Worm (Caenorhabditis elegans): ENCODE data around the gene Y42H9B.3.

Gene Y42H9B.3

DNA sequence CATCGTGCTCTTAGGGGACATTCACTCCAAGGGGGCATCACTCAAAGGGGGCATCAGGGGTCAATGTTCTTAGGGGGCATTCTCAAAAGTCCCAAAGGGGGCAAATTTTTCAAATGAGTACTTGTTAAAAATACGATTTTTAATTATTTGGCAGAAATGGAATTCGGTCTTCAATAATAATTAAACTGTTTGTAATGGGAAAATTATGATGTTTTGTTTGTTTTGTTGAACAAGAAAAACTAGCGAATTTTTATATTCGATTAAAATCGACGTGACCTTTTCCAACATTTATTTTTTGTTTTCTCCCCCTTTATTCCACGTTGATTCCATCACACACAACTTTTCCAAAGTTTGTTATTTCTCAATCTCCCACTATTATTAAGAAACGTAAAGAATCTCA is 45.2 kb downstream of the Y42H9B.3 start, which contains the start of gene F57H12.5:
F57H12.5 (plus strand) TSS at position 301 of the 400 bp plus-strand sequence.
- TF ChIP-seq sox-2 (GFP tag; IDR thresholded peaks at IDR 0.05) = no peak
- TF ChIP-seq hlh-8 (tag; optimal IDR thresholded peaks at IDR 0.05) = no peak
- TF ChIP-seq ceh-6 (GFP tag; optimal IDR thresholded peaks at IDR 0.05) = no peak
- TF ChIP-seq unc-55 (GFP tag; optimal IDR thresholded peaks at IDR 0.05) = no peak
- TF ChIP-seq nhr-11 (tag; optimal IDR thresholded peaks at IDR 0.05) = no peak
- TF ChIP-seq C08G9.2 (tag; optimal IDR thresholded peaks at IDR 0.05) = no peak
- TF ChIP-seq fkh-10 (GFP tag; optimal IDR thresholded peaks at IDR 0.05) = no peak
- no peak for TF ChIP-seq rnt-1 (tag; optimal IDR thresholded peaks at IDR 0.05)
- TF ChIP-seq npax-4 (tag; optimal IDR thresholded peaks at IDR 0.05) = no peak
- TF ChIP-seq nhr-232 (tag; optimal IDR thresholded peaks at IDR 0.05) = no peak
- TF ChIP-seq lim-6 (tag; optimal IDR thresholded peaks at IDR 0.05) = no peak
- TF ChIP-seq mec-3 (tag; optimal IDR thresholded peaks at IDR 0.05; ENCODE audit: borderline replicate concordance) = no peak
- TF ChIP-seq ceh-24 (tag; optimal IDR thresholded peaks at IDR 0.05) = no peak
- TF ChIP-seq ceh-34 (tag; optimal IDR thresholded peaks at IDR 0.05) = no peak
- no peak for TF ChIP-seq ceh-30 (tag; optimal IDR thresholded peaks at IDR 0.05)
- TF ChIP-seq K09A11.1 (tag; optimal IDR thresholded peaks at IDR 0.05; ENCODE audit: insufficient read depth) = no peak
- TF ChIP-seq ceh-31 (tag; optimal IDR thresholded peaks at IDR 0.05) = no peak

DNA sequence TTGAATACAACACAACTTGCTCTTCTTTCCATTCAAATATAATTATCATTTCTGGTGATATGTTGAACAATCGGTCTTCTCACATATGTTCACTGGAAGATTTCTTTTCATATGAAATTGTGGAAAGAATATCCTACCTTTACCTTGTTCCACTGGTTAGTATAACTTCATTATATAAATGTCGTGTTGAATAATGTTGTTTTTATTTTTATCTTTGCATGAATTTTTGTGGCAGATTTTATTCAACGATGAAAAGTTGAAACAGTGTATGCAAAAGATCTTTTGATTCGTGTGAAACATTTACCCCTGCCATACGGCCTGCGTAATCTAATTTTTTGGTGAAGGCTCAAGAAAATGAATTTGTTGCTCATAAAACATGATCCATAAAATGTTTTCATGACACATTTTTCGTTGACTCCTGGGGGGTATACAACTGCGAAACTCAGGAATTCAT is 50.3 kb downstream of the Y42H9B.3 start:
- TF ChIP-seq eyg-1 (tag; optimal IDR thresholded peaks at IDR 0.05) = no peak
- no peak for TF ChIP-seq npax-4 (tag; optimal IDR thresholded peaks at IDR 0.05)
- TF ChIP-seq pros-1 (tag; optimal IDR thresholded peaks at IDR 0.05) = no peak
